Fruit fly (Drosophila melanogaster) whole organism, embryonic: ENCODE results near the gene CG16904.

Source experiments
- Adf1 ChIP-seq: fragments of 200-800 bp; sonication (Bioruptor generic); IDR thresholded peaks from 2 replicates; pipeline ENCODE4 v1.3.6; 2022; ENCODE audit warnings: missing biosample characterization, missing genetic modification characterization
- BtbVII ChIP-seq: fragments of 200-800 bp; sonication (Bioruptor generic); optimal IDR thresholded peaks from 3 replicates; lab custom pipeline; 2017; ENCODE audit warnings: missing biosample characterization, mild to moderate bottlenecking, missing genetic modification characterization
- C15 ChIP-seq: fragments of 200-800 bp; sonication (Bioruptor generic); IDR thresholded peaks from 3 replicates; pipeline ENCODE4 v1.3.6; 2022; ENCODE audit warnings: missing biosample characterization, missing genetic modification characterization
- CG10366 ChIP-seq: fragments of 200-800 bp; sonication (Bioruptor generic); IDR thresholded peaks from 2 replicates; pipeline ENCODE4 v1.3.6; 2022; ENCODE audit warnings: missing biosample characterization, missing genetic modification characterization
- CG11695 ChIP-seq: fragments of 200-800 bp; sonication (Bioruptor generic); IDR thresholded peaks from 3 replicates; pipeline ENCODE4 v1.3.6; 2022; ENCODE audit warnings: missing biosample characterization, missing genetic modification characterization
- CG11696 ChIP-seq: fragments of 200-800 bp; sonication (Bioruptor generic); IDR thresholded peaks from 2 replicates; pipeline ENCODE4 v1.3.6; 2022; ENCODE audit warnings: missing biosample characterization, missing genetic modification characterization
- CG1233 ChIP-seq: fragments of 200-800 bp; sonication (Bioruptor generic); optimal IDR thresholded peaks from 4 replicates; lab custom pipeline; 2018; ENCODE audit warnings: missing biosample characterization, mild to moderate bottlenecking, missing genetic modification characterization
- CG12769 ChIP-seq: fragments of 200-800 bp; sonication (Bioruptor generic); optimal IDR thresholded peaks from 2 replicates; lab custom pipeline; 2019; ENCODE audit warnings: missing biosample characterization, mild to moderate bottlenecking, missing genetic modification characterization, moderate library complexity
- CG13123 ChIP-seq: fragments of 200-800 bp; sonication (Bioruptor generic); optimal IDR thresholded peaks from 2 replicates; lab custom pipeline; 2016; ENCODE audit warnings: missing biosample characterization, missing genetic modification characterization
- CG14667 ChIP-seq: fragments of 200-800 bp; sonication (Bioruptor generic); IDR thresholded peaks from 2 replicates; pipeline ENCODE4 v1.3.6; 2022; ENCODE audit warnings: missing biosample characterization, missing genetic modification characterization
- CG15514 ChIP-seq: fragments of 200-800 bp; sonication (Bioruptor generic); optimal IDR thresholded peaks from 3 replicates; lab custom pipeline; 2017; ENCODE audit warnings: missing biosample characterization, missing genetic modification characterization, mild to moderate bottlenecking, moderate library complexity, missing genetic modification reagents
- CG1603 ChIP-seq: fragments of 200-800 bp; sonication (Bioruptor generic); optimal IDR thresholded peaks from 2 replicates; lab custom pipeline; 2019; ENCODE audit warnings: missing biosample characterization, mild to moderate bottlenecking, missing genetic modification characterization, moderate library complexity
- CG16815 ChIP-seq: fragments of 200-800 bp; sonication (Bioruptor generic); optimal IDR thresholded peaks from 3 replicates; lab custom pipeline; 2017; ENCODE audit warnings: missing biosample characterization, mild to moderate bottlenecking, missing genetic modification characterization
- CG16863 ChIP-seq: fragments of 200-800 bp; sonication (Bioruptor generic); optimal IDR thresholded peaks from 3 replicates; lab custom pipeline; 2016; ENCODE audit warnings: missing biosample characterization, missing genetic modification characterization
- CG31441 ChIP-seq: fragments of 200-800 bp; sonication (Bioruptor generic); IDR thresholded peaks from 2 replicates; pipeline ENCODE4 v1.3.6; 2022; ENCODE audit warnings: missing biosample characterization, missing genetic modification characterization
- CG7357 ChIP-seq: fragments of 200-800 bp; sonication (Bioruptor generic); IDR thresholded peaks from 3 replicates; pipeline ENCODE4 v1.3.6; 2022; ENCODE audit warnings: missing biosample characterization, missing genetic modification characterization
- CG9215 ChIP-seq: fragments of 200-800 bp; sonication (Bioruptor generic); IDR thresholded peaks from 2 replicates; pipeline ENCODE4 v1.3.6; 2022; ENCODE audit warnings: missing biosample characterization, missing genetic modification characterization
- CTCF ChIP-seq: fragments of 200-800 bp; sonication (Bioruptor generic); optimal IDR thresholded peaks from 2 replicates; lab custom pipeline; 2017; ENCODE audit warnings: missing biosample characterization, mild to moderate bottlenecking, missing genetic modification characterization, moderate library complexity
- Doc2 ChIP-seq: fragments of 200-800 bp; sonication (Bioruptor generic); IDR thresholded peaks from 2 replicates; pipeline ENCODE4 v1.3.6; 2022; ENCODE audit warnings: missing biosample characterization, missing genetic modification characterization
- Doc3 ChIP-seq: fragments of 200-800 bp; sonication (Bioruptor generic); IDR thresholded peaks from 3 replicates; pipeline ENCODE4 v1.3.6; 2022; ENCODE audit warnings: missing biosample characterization, missing genetic modification characterization; ENCODE audit not compliant: partially characterized antibody
- Dp ChIP-seq: fragments of 200-800 bp; sonication (Bioruptor generic); optimal IDR thresholded peaks from 2 replicates; lab custom pipeline; 2018; ENCODE audit warnings: missing biosample characterization, mild to moderate bottlenecking, missing genetic modification characterization, moderate library complexity
- E2f2 ChIP-seq: fragments of 200-800 bp; sonication (Bioruptor generic); IDR thresholded peaks from 2 replicates; pipeline ENCODE4 v1.3.6; 2022; ENCODE audit warnings: missing biosample characterization, missing genetic modification characterization
- Eip74EF ChIP-seq, 2 experiments: fragments of 200-800 bp in 1 of 2; fragments of >200 bp in 1 of 2; sonication (Bioruptor generic) in 1 of 2; optimal IDR thresholded peaks; 2 replicates each; lab custom pipeline; 2017 to 2019; ENCODE audit warnings: missing biosample characterization in 2 of 2, missing genetic modification characterization in 2 of 2, mild to moderate bottlenecking in 1 of 2, moderate library complexity in 1 of 2
- Fer1 ChIP-seq: fragments of 200-800 bp; sonication (Bioruptor generic); optimal IDR thresholded peaks from 2 replicates; lab custom pipeline; 2017; ENCODE audit warnings: missing biosample characterization, mild to moderate bottlenecking, missing genetic modification characterization
- Hmr ChIP-seq: fragments of 200-800 bp; sonication (Bioruptor generic); optimal IDR thresholded peaks from 3 replicates; lab custom pipeline; 2017; ENCODE audit warnings: mild to moderate bottlenecking, missing biosample characterization, missing genetic modification reagents, missing genetic modification characterization
- MBD-R2 ChIP-seq: fragments of 200-800 bp; sonication (Bioruptor generic); IDR thresholded peaks from 2 replicates; pipeline ENCODE4 v1.3.6; 2022; ENCODE audit warnings: missing biosample characterization, missing genetic modification characterization
- MTF-1 ChIP-seq: fragments of 200-800 bp; sonication (Bioruptor generic); optimal IDR thresholded peaks from 2 replicates; lab custom pipeline; 2018; ENCODE audit warnings: missing biosample characterization, mild to moderate bottlenecking, missing genetic modification characterization, borderline replicate concordance
- Max ChIP-seq: fragments of 200-800 bp; sonication (Bioruptor generic); optimal IDR thresholded peaks from 2 replicates; lab custom pipeline; 2016; ENCODE audit warnings: missing biosample characterization, mild to moderate bottlenecking, missing genetic modification characterization
- Oaz ChIP-seq: fragments of 200-800 bp; sonication (Bioruptor generic); IDR thresholded peaks from 2 replicates; pipeline ENCODE4 v1.3.6; 2022; ENCODE audit warnings: missing biosample characterization, missing genetic modification characterization
- Ptx1 ChIP-seq: fragments of 200-800 bp; sonication (Bioruptor generic); IDR thresholded peaks from 2 replicates; pipeline ENCODE4 v1.3.6; 2022; ENCODE audit warnings: missing biosample characterization, missing genetic modification characterization
- TFAM ChIP-seq: fragments of 200-800 bp; sonication (Bioruptor generic); optimal IDR thresholded peaks from 2 replicates; lab custom pipeline; 2017; ENCODE audit warnings: missing biosample characterization, missing genetic modification characterization, inconsistent platforms
- Xrp1 ChIP-seq: fragments of 200-800 bp; sonication (Bioruptor generic); IDR thresholded peaks from 2 replicates; pipeline ENCODE4 v1.3.6; 2022; ENCODE audit warnings: missing biosample characterization, missing genetic modification characterization
- amos ChIP-seq: fragments of 200-800 bp; sonication (Bioruptor generic); IDR thresholded peaks from 2 replicates; pipeline ENCODE4 v1.3.6; 2022; ENCODE audit warnings: missing biosample characterization, missing genetic modification characterization; ENCODE audit not compliant: partially characterized antibody
- ara ChIP-seq: fragments of 200-800 bp; sonication (Bioruptor generic); IDR thresholded peaks from 2 replicates; pipeline ENCODE4 v1.3.6; 2022; ENCODE audit warnings: missing biosample characterization, missing genetic modification characterization
- corto ChIP-seq: fragments of 200-800 bp; sonication (Bioruptor generic); optimal IDR thresholded peaks from 2 replicates; lab custom pipeline; 2016; ENCODE audit warnings: missing biosample characterization, mild to moderate bottlenecking, missing genetic modification characterization, moderate library complexity
- en ChIP-seq: fragments of 200-800 bp; sonication (Bioruptor generic); optimal IDR thresholded peaks from 2 replicates; lab custom pipeline; 2016; ENCODE audit warnings: missing biosample characterization, missing genetic modification characterization
- grau ChIP-seq: fragments of 200-800 bp; optimal IDR thresholded peaks from 3 replicates; lab custom pipeline; 2019; ENCODE audit warnings: missing biosample characterization, mild to moderate bottlenecking, missing genetic modification characterization, moderate library complexity
- jing ChIP-seq: fragments of 200-800 bp; sonication (Bioruptor generic); optimal IDR thresholded peaks from 2 replicates; lab custom pipeline; 2018; ENCODE audit warnings: missing biosample characterization, mild to moderate bottlenecking, missing genetic modification characterization
- kay ChIP-seq: fragments of 200-800 bp; sonication (Bioruptor generic); optimal IDR thresholded peaks from 2 replicates; lab custom pipeline; 2016; ENCODE audit warnings: missing biosample characterization, missing genetic modification characterization
- kni ChIP-seq: fragments of 200-800 bp; sonication (Bioruptor generic); optimal IDR thresholded peaks from 3 replicates; lab custom pipeline; 2017; ENCODE audit warnings: mild to moderate bottlenecking, missing biosample characterization, missing genetic modification reagents, missing genetic modification characterization
- mirr ChIP-seq: fragments of 200-800 bp; sonication (Bioruptor generic); optimal IDR thresholded peaks from 3 replicates; lab custom pipeline; 2018; ENCODE audit warnings: missing biosample characterization, mild to moderate bottlenecking, missing genetic modification characterization
- psq ChIP-seq: fragments of 200-800 bp; sonication (Bioruptor generic); optimal IDR thresholded peaks from 2 replicates; lab custom pipeline; 2017; ENCODE audit warnings: missing biosample characterization, missing genetic modification characterization
- pum ChIP-seq: fragments of 200-800 bp; sonication (Bioruptor generic); optimal IDR thresholded peaks from 2 replicates; lab custom pipeline; 2016; ENCODE audit warnings: missing biosample characterization, missing genetic modification characterization
- scrt ChIP-seq: fragments of 200-800 bp; sonication (Bioruptor generic); optimal IDR thresholded peaks from 2 replicates; lab custom pipeline; 2018; ENCODE audit warnings: missing biosample characterization, mild to moderate bottlenecking, missing genetic modification characterization, moderate library complexity
- sim ChIP-seq: fragments of 200-800 bp; sonication (Bioruptor generic); IDR thresholded peaks from 2 replicates; pipeline ENCODE4 v1.3.6; 2022; ENCODE audit warnings: missing biosample characterization, missing genetic modification characterization
- slbo ChIP-seq: fragments of 200-800 bp; sonication (Bioruptor generic); IDR thresholded peaks from 2 replicates; pipeline ENCODE4 v1.3.6; 2022; ENCODE audit warnings: missing biosample characterization, missing genetic modification characterization
- ssp ChIP-seq: fragments of 200-800 bp; sonication (Bioruptor generic); IDR thresholded peaks from 2 replicates; pipeline ENCODE4 v1.3.6; 2022; ENCODE audit warnings: missing biosample characterization, missing genetic modification characterization
- sug ChIP-seq: fragments of 200-800 bp; optimal IDR thresholded peaks from 2 replicates; lab custom pipeline; 2019; ENCODE audit warnings: missing biosample characterization, mild to moderate bottlenecking, missing genetic modification characterization, moderate library complexity
- tap ChIP-seq: fragments of 200-800 bp; optimal IDR thresholded peaks from 3 replicates; lab custom pipeline; 2019; ENCODE audit warnings: missing biosample characterization, mild to moderate bottlenecking, missing genetic modification characterization, moderate library complexity
- vnd ChIP-seq: fragments of 200-800 bp; sonication (Bioruptor generic); IDR thresholded peaks from 3 replicates; pipeline ENCODE4 v1.3.6; 2022; ENCODE audit warnings: missing biosample characterization, missing genetic modification characterization; ENCODE audit not compliant: partially characterized antibody

CG16904 gene

dm6 chr3R:9777941-9778360 lies 38.8 kb downstream of the CG16904 start, which contains the start of gene RpS29 (continued):
- TF ChIP-seq CG31441 (GFP tag; lab: Robert Waterston, UW) (peak; percentile 51; the same call in 1 of the 2 replicates), corto (no peak), Xrp1 (GFP tag; lab: Robert Waterston, UW) (peak; percentile 63), CG12769 (tag; lab: Kevin White, UChicago) (peak; percentile 89), CG15514 (GFP tag; lab: Kevin White, UChicago) (peak; percentile 95), Fer1 (peak; percentile 89), C15 (GFP tag; lab: Robert Waterston, UW) (0 out of 3 replicates have a peak, but pooled peaks have one; percentile 43), ssp (GFP tag; lab: Robert Waterston, UW) (peak; percentile 49), CG11696 (GFP tag; lab: Robert Waterston, UW) (no peak), CG14667 (GFP tag; lab: Robert Waterston, UW) (peak; percentile 54; the same call in 1 of the 2 replicates), amos (GFP tag; lab: Robert Waterston, UW) (peak; percentile 99), Dp (GFP tag; lab: Kevin White, UChicago) (peak; percentile 99), en (peak; percentile 59), psq (peak; percentile 50), Ptx1 (GFP tag; lab: Robert Waterston, UW) (peak; percentile 79), MTF-1 (peak; percentile 79), grau (tag; lab: Kevin White, UChicago) (peak; percentile 76), Doc2 (GFP tag; lab: Robert Waterston, UW) (no peak), slbo (GFP tag; lab: Robert Waterston, UW) (peak; percentile 95), Doc3 (GFP tag; lab: Robert Waterston, UW) (peak; percentile 85), CG7357 (no peak), sim (no peak), sug (tag; lab: Kevin White, UChicago) (peak; percentile 89), CG13123 (GFP tag; lab: Kevin White, UChicago) (peak; percentile 74), kay (peak; percentile 32), Hmr (GFP tag; lab: Kevin White, UChicago) (peak; percentile 94), kni (peak; percentile 78), CG11695 (GFP tag; lab: Robert Waterston, UW) (peak; percentile 47; the same call in 2 of the 3 replicates), tap (peak; percentile 38), CTCF (GFP tag; lab: Kevin White, UChicago) (peak; percentile 46), Adf1 (GFP tag; lab: Robert Waterston, UW) (peak; percentile 74), CG1233 (GFP tag; lab: Kevin White, UChicago) (peak; percentile 60), ara (GFP tag; lab: Robert Waterston, UW) (peak; percentile 60; the same call in 1 of the 2 replicates), Oaz (GFP tag; lab: Robert Waterston, UW) (peak; percentile 31; the same call in 1 of the 2 replicates), scrt (peak; percentile 73), vnd (GFP tag; lab: Robert Waterston, UW) (peak; percentile 84), TFAM (GFP tag; lab: Kevin White, UChicago) (no peak), CG1603 (tag; lab: Kevin White, UChicago) (peak; percentile 97), pum (GFP tag; lab: Kevin White, UChicago) (peak; percentile 81), jing (GFP tag; lab: Kevin White, UChicago) (no peak), MBD-R2 (peak; percentile 78), BtbVII (GFP tag; lab: Kevin White, UChicago) (peak; percentile 78), Max (GFP tag; lab: Kevin White, UChicago) (peak; percentile 76), E2f2 (GFP tag; lab: Robert Waterston, UW) (peak; percentile 100), Eip74EF (GFP tag; optimal IDR thresholded peaks at IDR 0.05; lab: Kevin White, UChicago) (peak in 1 of 2 experiments; percentile 69), CG16815 (GFP tag; lab: Kevin White, UChicago) (peak; percentile 2), mirr (GFP tag; lab: Kevin White, UChicago) (peak; percentile 93), CG9215 (GFP tag; lab: Robert Waterston, UW) (peak; percentile 58; the same call in 1 of the 2 replicates), CG10366 (peak; percentile 86), CG16863 (GFP tag; lab: Kevin White, UChicago) (peak; percentile 77)
